Worm (Caenorhabditis elegans) whole organism, L2 larva: ENCODE measurements around the gene T11F9.7.

Experiments
- mdl-1 ChIP-seq, 2 experiments: fragments of 150-350 bp in 1 of 2; sonication (generic microtip) in 1 of 2; optimal IDR thresholded peaks; 2 replicates each; lab custom pipeline; 2017; ENCODE audit warnings: missing biosample characterization in 2 of 2, missing genetic modification characterization in 2 of 2
- nhr-11 ChIP-seq: fragments of 150-350 bp; optimal IDR thresholded peaks from 2 replicates; lab custom pipeline; 2014; ENCODE audit warnings: missing biosample characterization, missing genetic modification characterization

- TF ChIP-seq nhr-11 (tag; lab: Kevin White, UChicago) (no peak), mdl-1 (tag; optimal IDR thresholded peaks at IDR 0.05; lab: Kevin White, UChicago) (no peak)
Observed at ce11 chrV:11496283-11496682, 20.5 kb downstream of the T11F9.7 start, which contains the start of gene htrl-1.
